Fruit fly (Drosophila melanogaster): ENCODE measurements around the gene TrpA1.
A peak's percentile ranks its signal among the peaks of the same experiment; 100 is the strongest.

TrpA1 gene

dm6 chr3L:8905100-8905499 is at the start of gene TrpA1:
Gene TrpA1, minus strand, starts transcription at chr3L:8905200.
- TF ChIP-seq Lpt (GFP tag; optimal IDR thresholded peaks at IDR 0.05) (no peak), CG6792 (GFP tag; optimal IDR thresholded peaks at IDR 0.05) (no peak), dsx (GFP tag; optimal IDR thresholded peaks at IDR 0.05; ENCODE audit: poor library complexity, severe bottlenecking) (no peak), achi (GFP tag; optimal IDR thresholded peaks at IDR 0.05) (no peak), fd59A (GFP tag; optimal IDR thresholded peaks at IDR 0.05) (no peak), acj6 (GFP tag; optimal IDR thresholded peaks at IDR 0.05) (no peak), Smox (GFP tag; optimal IDR thresholded peaks at IDR 0.05) (no peak), Hr39 (GFP tag; optimal IDR thresholded peaks at IDR 0.05) (no peak), Blimp-1 (GFP tag; optimal IDR thresholded peaks at IDR 0.05) (no peak), CG31627 (GFP tag; optimal IDR thresholded peaks at IDR 0.05) (no peak), Sox15 (GFP tag; optimal IDR thresholded peaks at IDR 0.05) (no peak), lz (GFP tag; optimal IDR thresholded peaks at IDR 0.05) (no peak), Gug (GFP tag; IDR thresholded peaks at IDR 0.05) (no peak), CG10669 (GFP tag; optimal IDR thresholded peaks at IDR 0.05) (no peak), CG6808 (GFP tag; optimal IDR thresholded peaks at IDR 0.05) (no peak), Ets21C (GFP tag; optimal IDR thresholded peaks at IDR 0.05) (no peak), dac (GFP tag; optimal IDR thresholded peaks at IDR 0.05) (no peak), salr (GFP tag; optimal IDR thresholded peaks at IDR 0.05) (no peak), CG3032 (tag; optimal IDR thresholded peaks at IDR 0.05) (no peak)

dm6 chr3L:8954648-8955033 is 49.6 kb upstream of the TrpA1 start, which contains the start of gene GNBP3:
Gene GNBP3, plus strand, starts transcription at chr3L:8955021.
- TF ChIP-seq CG7368 (GFP tag; optimal IDR thresholded peaks at IDR 0.05) = peak; percentile 88
- TF ChIP-seq Gug (GFP tag; IDR thresholded peaks at IDR 0.05) = peak; percentile 77
- peak; percentile 98 for TF ChIP-seq Eip78C (GFP tag)
- peak; percentile 81 for TF ChIP-seq fd85E (GFP tag; optimal IDR thresholded peaks at IDR 0.05)
- peak; percentile 97 for TF ChIP-seq esn (GFP tag; optimal IDR thresholded peaks at IDR 0.05)
- peak; percentile 88 for TF ChIP-seq CG9139 (GFP tag; optimal IDR thresholded peaks at IDR 0.05)
- TF ChIP-seq vri (GFP tag; optimal IDR thresholded peaks at IDR 0.05) = peak; percentile 94
- peak; percentile 97 for TF ChIP-seq Eip93F (GFP tag; optimal IDR thresholded peaks at IDR 0.05)
- TF ChIP-seq spab (GFP tag; optimal IDR thresholded peaks at IDR 0.05) = peak; percentile 85
- TF ChIP-seq pdm3 (GFP tag; optimal IDR thresholded peaks at IDR 0.05) = no peak
- peak; percentile 91 for TF ChIP-seq acj6 (GFP tag; optimal IDR thresholded peaks at IDR 0.05)
- peak; percentile 89 to 92 for TF ChIP-seq ss (GFP tag; optimal IDR thresholded peaks at IDR 0.05)
- TF ChIP-seq topi (GFP tag; optimal IDR thresholded peaks at IDR 0.05) = peak; percentile 95
- peak; percentile 78 for TF ChIP-seq Hr4 (GFP tag; optimal IDR thresholded peaks at IDR 0.05)
- TF ChIP-seq CG3032 (tag; optimal IDR thresholded peaks at IDR 0.05) = peak; percentile 91
- TF ChIP-seq CG16779 (tag; optimal IDR thresholded peaks at IDR 0.05) = peak; percentile 87
- TF ChIP-seq CG11902 (GFP tag; optimal IDR thresholded peaks at IDR 0.05) = peak; percentile 81
- peak; percentile 95 for TF ChIP-seq lz (GFP tag; optimal IDR thresholded peaks at IDR 0.05)
- peak; percentile 86 for TF ChIP-seq CG8119 (GFP tag; IDR thresholded peaks at IDR 0.05)
- TF ChIP-seq salr (GFP tag; optimal IDR thresholded peaks at IDR 0.05) = peak; percentile 76 to 79
- peak; percentile 92 for TF ChIP-seq net (GFP tag; optimal IDR thresholded peaks at IDR 0.05)
- TF ChIP-seq CG10631 (GFP tag; optimal IDR thresholded peaks at IDR 0.05) = peak; percentile 92
- TF ChIP-seq Sox102F (GFP tag; optimal IDR thresholded peaks at IDR 0.05) = peak; percentile 98
- peak; percentile 97 for TF ChIP-seq CG6163 (GFP tag; IDR thresholded peaks at IDR 0.05)
- TF ChIP-seq CG10669 (GFP tag; optimal IDR thresholded peaks at IDR 0.05) = peak; percentile 89
- peak; percentile 94 for TF ChIP-seq dsx (GFP tag; optimal IDR thresholded peaks at IDR 0.05; ENCODE audit: poor library complexity, severe bottlenecking)
- peak; percentile 87 for TF ChIP-seq CG11762 (GFP tag; optimal IDR thresholded peaks at IDR 0.05; ENCODE audit: insufficient read depth)
- no peak for TF ChIP-seq Hr38 (GFP tag; optimal IDR thresholded peaks at IDR 0.05)
- peak; percentile 83 for TF ChIP-seq eg (GFP tag; IDR thresholded peaks at IDR 0.05)
- TF ChIP-seq Ets96B (tag; optimal IDR thresholded peaks at IDR 0.05) = peak; percentile 92
- TF ChIP-seq CG6792 (GFP tag; optimal IDR thresholded peaks at IDR 0.05) = peak; percentile 93
- TF ChIP-seq svp (GFP tag) = peak; percentile 94
- TF ChIP-seq Met (GFP tag; optimal IDR thresholded peaks at IDR 0.05) = no peak
- TF ChIP-seq fkh (GFP tag; optimal IDR thresholded peaks at IDR 0.05) = peak; percentile 66
- peak; percentile 92 for TF ChIP-seq CG32006 (GFP tag; optimal IDR thresholded peaks at IDR 0.05)
- TF ChIP-seq CG6808 (GFP tag; optimal IDR thresholded peaks at IDR 0.05) = peak; percentile 90
- peak; percentile 71 for TF ChIP-seq CG8319 (GFP tag; optimal IDR thresholded peaks at IDR 0.05)
- TF ChIP-seq CG34406 (GFP tag; optimal IDR thresholded peaks at IDR 0.05) = peak; percentile 93
- peak; percentile 84 for TF ChIP-seq Ets21C (GFP tag; optimal IDR thresholded peaks at IDR 0.05)
- TF ChIP-seq CG15336 (GFP tag; IDR thresholded peaks at IDR 0.05) = peak; percentile 90
